Worm (Caenorhabditis elegans) whole organism, L3 larva: Measurements from ENCODE around the gene Y39A1C.1.

Experiments
- R02D3.7 ChIP-seq: fragments of 150-350 bp; optimal IDR thresholded peaks from 2 replicates; lab custom pipeline; 2014; ENCODE audit warnings: missing biosample characterization, missing genetic modification characterization
- ZK546.5 ChIP-seq: sonication (generic microtip); optimal IDR thresholded peaks from 2 replicates; lab custom pipeline; 2017; ENCODE audit warnings: missing biosample characterization, missing genetic modification characterization
- ama-1 ChIP-seq: fragments of 150-350 bp; optimal IDR thresholded peaks from 2 replicates; lab custom pipeline; 2018
- ceh-16 ChIP-seq: sonication (generic microtip); optimal IDR thresholded peaks from 2 replicates; lab custom pipeline; 2017; ENCODE audit warnings: missing biosample characterization, missing genetic modification characterization
- ceh-28 ChIP-seq: fragments of 150-350 bp; optimal IDR thresholded peaks from 2 replicates; lab custom pipeline; 2014; ENCODE audit warnings: missing biosample characterization, missing genetic modification reagents, missing genetic modification characterization
- ceh-82 ChIP-seq: fragments of 150-350 bp; optimal IDR thresholded peaks from 2 replicates; lab custom pipeline; 2014; ENCODE audit warnings: missing biosample characterization, missing genetic modification characterization
- ceh-9 ChIP-seq: sonication (generic microtip); optimal IDR thresholded peaks from 2 replicates; lab custom pipeline; 2018; ENCODE audit warnings: missing biosample characterization, missing genetic modification characterization
- daf-12 ChIP-seq: fragments of 150-350 bp; optimal IDR thresholded peaks from 2 replicates; lab custom pipeline; 2014; ENCODE audit warnings: missing biosample characterization, missing genetic modification reagents, missing genetic modification characterization
- egl-5 ChIP-seq: fragments of 150-350 bp; optimal IDR thresholded peaks from 2 replicates; lab custom pipeline; 2017; ENCODE audit warnings: missing biosample characterization, missing genetic modification reagents, missing genetic modification characterization, inconsistent platforms
- elt-1 ChIP-seq: fragments of 150-350 bp; optimal IDR thresholded peaks from 2 replicates; lab custom pipeline; 2014; ENCODE audit warnings: missing biosample characterization, missing genetic modification characterization
- elt-2 ChIP-seq: sonication (generic microtip); optimal IDR thresholded peaks from 2 replicates; lab custom pipeline; 2016; ENCODE audit warnings: missing genetic modification reagents, mild to moderate bottlenecking, missing genetic modification characterization, missing compliant biosample characterization
- elt-3 ChIP-seq, 3 experiments: fragments of 150-350 bp in 1 of 3; sonication (generic microtip) in 2 of 3; optimal IDR thresholded peaks; 2 replicates in 2 of 3; 4 replicates in 1 of 3; lab custom pipeline; 2014 to 2017; ENCODE audit warnings: missing biosample characterization in 3 of 3, missing genetic modification characterization in 3 of 3
- eor-1 ChIP-seq, 2 experiments: fragments of 150-350 bp; optimal IDR thresholded peaks; 2 replicates each; lab custom pipeline; 2014 to 2018; ENCODE audit warnings: missing biosample characterization in 2 of 2, missing genetic modification characterization in 2 of 2
- fkh-2 ChIP-seq: fragments of 150-350 bp; optimal IDR thresholded peaks from 2 replicates; lab custom pipeline; 2014; ENCODE audit warnings: missing biosample characterization, missing genetic modification reagents, missing genetic modification characterization
- hmg-11 ChIP-seq: sonication (generic microtip); optimal IDR thresholded peaks from 2 replicates; lab custom pipeline; 2016; ENCODE audit warnings: missing genetic modification characterization, missing compliant biosample characterization
- lin-15B ChIP-seq: fragments of 150-350 bp; optimal IDR thresholded peaks from 2 replicates; lab custom pipeline; 2014; ENCODE audit warnings: missing biosample characterization, missing genetic modification characterization
- lin-39 ChIP-seq: fragments of 150-350 bp; optimal IDR thresholded peaks from 2 replicates; lab custom pipeline; 2018; ENCODE audit warnings: missing biosample characterization, missing genetic modification reagents, missing genetic modification characterization
- lsy-12 ChIP-seq: sonication (generic microtip); optimal IDR thresholded peaks from 2 replicates; lab custom pipeline; 2016; ENCODE audit warnings: mild to moderate bottlenecking, missing genetic modification characterization, missing compliant biosample characterization
- mdl-1 ChIP-seq: fragments of 150-350 bp; optimal IDR thresholded peaks from 2 replicates; lab custom pipeline; 2014; ENCODE audit warnings: missing biosample characterization, missing genetic modification characterization
- mml-1 ChIP-seq: fragments of 150-350 bp; sonication (generic microtip); optimal IDR thresholded peaks from 3 replicates; lab custom pipeline; 2014; ENCODE audit warnings: missing biosample characterization, missing genetic modification characterization
- nfya-1 ChIP-seq: sonication (generic microtip); optimal IDR thresholded peaks from 2 replicates; lab custom pipeline; 2017; ENCODE audit warnings: missing genetic modification characterization, mild to moderate bottlenecking, missing compliant biosample characterization, antibody characterized with exemption, moderate library complexity; ENCODE audit not compliant: insufficient read depth
- nhr-11 ChIP-seq: fragments of 150-350 bp; optimal IDR thresholded peaks from 2 replicates; lab custom pipeline; 2014; ENCODE audit warnings: missing biosample characterization, missing genetic modification characterization
- nhr-12 ChIP-seq: fragments of 150-350 bp; optimal IDR thresholded peaks from 2 replicates; lab custom pipeline; 2014; ENCODE audit warnings: missing biosample characterization, missing genetic modification characterization
- nhr-23 ChIP-seq: fragments of 150-350 bp; optimal IDR thresholded peaks from 2 replicates; lab custom pipeline; 2014; ENCODE audit warnings: missing biosample characterization, missing genetic modification reagents, missing genetic modification characterization
- nhr-237 ChIP-seq: fragments of 150-350 bp; optimal IDR thresholded peaks from 2 replicates; lab custom pipeline; 2014; ENCODE audit warnings: missing biosample characterization, missing genetic modification characterization
- nhr-43 ChIP-seq: sonication (generic microtip); optimal IDR thresholded peaks from 2 replicates; lab custom pipeline; 2016; ENCODE audit warnings: mild to moderate bottlenecking, missing genetic modification characterization, missing compliant biosample characterization; ENCODE audit not compliant: poor library complexity, severe bottlenecking
- nhr-67 ChIP-seq: fragments of 150-350 bp; optimal IDR thresholded peaks from 2 replicates; lab custom pipeline; 2014; ENCODE audit warnings: missing biosample characterization, missing genetic modification characterization
- nhr-77 ChIP-seq: fragments of 150-350 bp; optimal IDR thresholded peaks from 2 replicates; lab custom pipeline; 2014; ENCODE audit warnings: missing biosample characterization, missing genetic modification characterization
- pha-4 ChIP-seq: fragments of 150-350 bp; optimal IDR thresholded peaks from 2 replicates; lab custom pipeline; 2014; ENCODE audit warnings: missing biosample characterization, missing genetic modification reagents, missing genetic modification characterization
- pqm-1 ChIP-seq: fragments of 150-350 bp; optimal IDR thresholded peaks from 2 replicates; lab custom pipeline; 2017; ENCODE audit warnings: missing biosample characterization, missing genetic modification characterization, inconsistent platforms
- sea-2 ChIP-seq: fragments of 150-350 bp; sonication (generic microtip); optimal IDR thresholded peaks from 4 replicates; lab custom pipeline; 2014; ENCODE audit warnings: missing biosample characterization, missing genetic modification reagents, missing genetic modification characterization
- skn-1 ChIP-seq: fragments of 150-350 bp; optimal IDR thresholded peaks from 2 replicates; lab custom pipeline; 2014; ENCODE audit warnings: missing biosample characterization, missing genetic modification characterization
- snpc-4 ChIP-seq: fragments of 150-350 bp; optimal IDR thresholded peaks from 2 replicates; lab custom pipeline; 2014; ENCODE audit warnings: missing biosample characterization, missing genetic modification characterization
- tbx-2 ChIP-seq: sonication (generic microtip); optimal IDR thresholded peaks from 2 replicates; lab custom pipeline; 2016; ENCODE audit warnings: mild to moderate bottlenecking, missing genetic modification characterization, missing compliant biosample characterization
- unc-39 ChIP-seq: sonication (generic microtip); optimal IDR thresholded peaks from 4 replicates; lab custom pipeline; 2017; ENCODE audit warnings: missing biosample characterization, missing genetic modification characterization
- unc-62 ChIP-seq: fragments of 150-350 bp; sonication (generic microtip); optimal IDR thresholded peaks from 4 replicates; lab custom pipeline; 2014; ENCODE audit warnings: missing biosample characterization, missing genetic modification reagents, missing genetic modification characterization
- zag-1 ChIP-seq: fragments of 150-350 bp; optimal IDR thresholded peaks from 2 replicates; lab custom pipeline; 2014; ENCODE audit warnings: missing biosample characterization, missing genetic modification characterization
- ztf-11 ChIP-seq: fragments of 150-350 bp; optimal IDR thresholded peaks from 2 replicates; lab custom pipeline; 2014; ENCODE audit warnings: missing biosample characterization, missing genetic modification characterization
- ztf-4 ChIP-seq: fragments of 150-350 bp; optimal IDR thresholded peaks from 2 replicates; lab custom pipeline; 2014; ENCODE audit warnings: missing biosample characterization, missing genetic modification characterization

Gene Y39A1C.1

DNA sequence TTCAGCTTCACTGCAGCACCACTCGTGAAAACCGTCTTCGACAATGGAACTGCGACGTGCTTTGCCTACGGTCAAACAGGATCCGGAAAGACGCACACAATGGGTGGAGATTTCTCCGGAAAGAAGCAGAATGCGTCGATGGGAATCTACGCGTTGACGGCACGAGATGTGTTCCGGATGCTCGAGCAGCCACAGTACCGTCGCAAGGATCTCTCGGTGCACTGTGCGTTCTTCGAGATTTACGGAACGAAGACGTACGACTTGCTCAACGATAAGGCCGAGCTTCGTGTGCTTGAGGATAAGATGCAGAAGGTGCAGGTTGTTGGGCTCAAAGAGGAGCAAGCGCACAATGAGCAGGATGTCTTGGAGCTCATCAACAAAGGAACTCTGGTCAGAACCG, 45.7 kb upstream of the Y39A1C.1 start:
- TF ChIP-seq elt-1 (tag; lab: Kevin White, UChicago): no peak
- TF ChIP-seq eor-1 (tag; optimal IDR thresholded peaks at IDR 0.05; lab: Kevin White, UChicago): no peak
- TF ChIP-seq ama-1 (lab: Kevin White, UChicago): no peak
- TF ChIP-seq ceh-9 (tag; lab: Kevin White, UChicago): no peak
- no peak for TF ChIP-seq unc-62 (GFP tag; lab: Kevin White, UChicago)
- TF ChIP-seq, all 47 proteins: peak for 0

DNA sequence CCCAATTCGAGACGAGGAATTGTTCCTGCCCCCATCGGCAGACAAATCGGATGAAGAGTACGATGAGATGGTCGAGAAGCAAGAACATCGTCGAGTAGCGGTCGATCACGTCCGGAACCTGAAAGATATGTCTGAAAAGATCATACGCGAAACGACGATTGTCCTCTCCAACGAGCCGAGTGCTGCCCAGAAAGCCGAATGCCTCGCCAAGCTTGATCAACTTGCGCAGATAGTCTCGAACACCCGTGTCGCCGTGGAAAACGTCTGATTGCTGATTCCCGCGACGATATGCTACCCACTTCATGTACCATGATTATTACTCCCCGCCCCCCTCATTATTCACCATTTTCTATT, 44.8 kb upstream of the Y39A1C.1 start:
- TF ChIP-seq nhr-237 (tag; lab: Kevin White, UChicago) (no peak), nhr-67 (tag; lab: Kevin White, UChicago) (no peak), ztf-11 (tag; lab: Kevin White, UChicago) (no peak), lin-15B (no peak), nhr-12 (tag; lab: Kevin White, UChicago) (no peak), mdl-1 (tag; lab: Kevin White, UChicago) (no peak), ceh-9 (tag; lab: Kevin White, UChicago) (no peak), unc-39 (no peak), eor-1 (tag; optimal IDR thresholded peaks at IDR 0.05; lab: Kevin White, UChicago) (no peak), nhr-11 (no peak)

ce11 chrIII:10810837-10811814, 44.1 kb upstream of the Y39A1C.1 start:
- TF ChIP-seq nhr-11 (no peak), nhr-43 (no peak), lin-15B (no peak), R02D3.7 (tag; lab: Kevin White, UChicago) (no peak), nhr-23 (tag; lab: Kevin White, UChicago) (no peak), ceh-9 (tag; lab: Kevin White, UChicago) (no peak), fkh-2 (no peak), nhr-67 (tag; lab: Kevin White, UChicago) (no peak), hmg-11 (tag; lab: Kevin White, UChicago) (no peak), daf-12 (no peak), eor-1 (tag; optimal IDR thresholded peaks at IDR 0.05; lab: Kevin White, UChicago) (no peak), mdl-1 (tag; lab: Kevin White, UChicago) (no peak), mml-1 (tag; lab: Kevin White, UChicago) (no peak), lsy-12 (no peak), sea-2 (GFP tag; lab: Kevin White, UChicago) (no peak), nhr-77 (no peak), ZK546.5 (tag; lab: Kevin White, UChicago) (no peak), snpc-4 (tag; lab: Kevin White, UChicago) (no peak), tbx-2 (no peak)

DNA sequence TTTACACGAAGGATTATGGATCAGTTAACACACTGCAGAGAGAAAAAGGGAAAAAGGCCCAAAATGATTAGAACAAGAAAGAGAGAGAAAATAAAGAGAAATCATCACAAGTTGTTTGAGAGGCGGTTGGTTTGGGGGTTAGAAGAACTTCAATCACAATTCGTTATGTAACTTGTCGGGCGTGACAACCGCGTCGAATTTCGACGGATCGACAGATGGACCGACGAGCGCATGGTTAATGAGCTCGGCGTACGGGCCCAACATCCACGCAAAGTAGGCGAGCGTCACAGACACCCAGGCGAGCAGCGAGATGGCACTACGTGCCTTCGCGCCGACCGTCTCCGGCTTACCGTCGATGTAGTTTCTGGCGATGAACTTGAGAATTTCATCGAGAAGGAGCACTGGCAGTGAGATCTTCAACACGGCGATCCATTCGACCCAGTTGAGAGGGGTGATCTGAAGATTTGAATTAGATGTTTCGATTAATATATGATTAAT, 42.4 kb upstream of the Y39A1C.1 start:
- TF ChIP-seq ceh-28 (tag; lab: Kevin White, UChicago) (no peak), elt-3 (tag; optimal IDR thresholded peaks at IDR 0.05; lab: Kevin White, UChicago) (no peak), pha-4 (tag; lab: Kevin White, UChicago) (no peak), pqm-1 (no peak), nhr-237 (tag; lab: Kevin White, UChicago) (no peak), nhr-11 (no peak)

- TF ChIP-seq ceh-9 (tag; lab: Kevin White, UChicago) (no peak), nhr-77 (no peak), ceh-28 (tag; lab: Kevin White, UChicago) (no peak), egl-5 (tag; lab: Kevin White, UChicago) (no peak), mml-1 (tag; lab: Kevin White, UChicago) (no peak), ZK546.5 (tag; lab: Kevin White, UChicago) (no peak)
These were observed 41.4 kb upstream of the Y39A1C.1 start for ce11 chrIII:10813886-10814285.

- no peak for TF ChIP-seq skn-1 (tag; lab: Kevin White, UChicago)
- TF ChIP-seq ceh-82 (tag; lab: Kevin White, UChicago): no peak
- TF ChIP-seq ztf-4 (tag; lab: Kevin White, UChicago): no peak
- TF ChIP-seq elt-2 (tag; lab: Kevin White, UChicago): no peak
- no peak for TF ChIP-seq nhr-11
- TF ChIP-seq zag-1 (tag; lab: Kevin White, UChicago): no peak
- no peak for TF ChIP-seq nhr-12 (tag; lab: Kevin White, UChicago)
- TF ChIP-seq lin-39 (tag; lab: Kevin White, UChicago): no peak
- no peak for TF ChIP-seq ceh-16 (tag; lab: Kevin White, UChicago)
- TF ChIP-seq nhr-77: no peak
- TF ChIP-seq nhr-67 (tag; lab: Kevin White, UChicago): no peak
- no peak for TF ChIP-seq egl-5 (tag; lab: Kevin White, UChicago)
- TF ChIP-seq mdl-1 (tag; lab: Kevin White, UChicago): no peak
- no peak for TF ChIP-seq fkh-2
- TF ChIP-seq nhr-237 (tag; lab: Kevin White, UChicago): no peak
- TF ChIP-seq unc-39: no peak
- no peak for TF ChIP-seq elt-3 (tag; optimal IDR thresholded peaks at IDR 0.05; lab: Kevin White, UChicago)
- TF ChIP-seq nfya-1 (tag; lab: Kevin White, UChicago): no peak
These were observed 40.0 kb upstream of the Y39A1C.1 start for ce11 chrIII:10815199-10815598.
